Worm (Caenorhabditis elegans): ENCODE measurements around the gene srh-167.

Gene srh-167

DNA sequence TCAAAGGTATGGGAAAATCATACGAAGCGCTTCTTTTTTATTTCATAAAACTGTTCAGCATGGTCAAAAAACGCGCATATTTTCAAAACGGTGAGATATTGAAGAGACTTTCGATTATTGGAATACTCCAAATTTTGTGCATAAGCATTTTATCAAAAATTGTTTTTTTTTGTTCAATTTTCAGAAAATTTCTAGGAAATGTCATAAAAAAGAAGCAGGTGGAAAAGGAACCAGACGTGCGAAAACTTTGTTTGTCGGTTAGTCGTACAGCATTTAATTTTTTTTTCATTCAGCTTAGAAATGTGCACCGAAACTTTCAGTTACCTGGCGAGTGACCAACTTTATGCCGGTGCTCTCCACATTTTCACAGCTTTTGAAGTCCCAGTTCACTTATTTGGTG is at the start of gene srh-167:
TSS of gene srh-167 (plus strand) at position 301 of the 400 bp plus-strand sequence.
- TF ChIP-seq W03F9.2 (tag; optimal IDR thresholded peaks at IDR 0.05): no peak
- no peak for TF ChIP-seq dao-5 (tag; optimal IDR thresholded peaks at IDR 0.05)
- no peak for TF ChIP-seq him-1 (tag; optimal IDR thresholded peaks at IDR 0.05)

ce11 chrV:16285794-16286193 is 47.7 kb upstream of the srh-167 start, which contains the start of gene F28G4.4:
F28G4.4 (minus strand) TSS chrV:16285894.
- TF ChIP-seq W03F9.2 (tag; optimal IDR thresholded peaks at IDR 0.05): no peak
- no peak for TF ChIP-seq him-1 (tag; optimal IDR thresholded peaks at IDR 0.05)
- TF ChIP-seq dao-5 (tag; optimal IDR thresholded peaks at IDR 0.05): no peak

- TF ChIP-seq him-1 (tag; optimal IDR thresholded peaks at IDR 0.05) (no peak), W03F9.2 (tag; optimal IDR thresholded peaks at IDR 0.05) (no peak), dao-5 (tag; optimal IDR thresholded peaks at IDR 0.05) (no peak)
These were observed 45.9 kb upstream of the srh-167 start, which contains the start of gene F28G4.3 for ce11 chrV:16287619-16288018. F28G4.3 (minus strand) TSS chrV:16287719.

- no peak for TF ChIP-seq W03F9.2 (tag; optimal IDR thresholded peaks at IDR 0.05)
- no peak for TF ChIP-seq dao-5 (tag; optimal IDR thresholded peaks at IDR 0.05)
- TF ChIP-seq him-1 (tag; optimal IDR thresholded peaks at IDR 0.05): no peak
These were observed 41.1 kb upstream of the srh-167 start, which contains the start of gene oac-5 for ce11 chrV:16292409-16292808. oac-5 (plus strand) TSS chrV:16292709.

ce11 chrV:16297070-16297469 is 36.4 kb upstream of the srh-167 start, which contains the start of gene srbc-83:
srbc-83 (plus strand) TSS chrV:16297370.
- TF ChIP-seq W03F9.2 (tag; optimal IDR thresholded peaks at IDR 0.05) (no peak), him-1 (tag; optimal IDR thresholded peaks at IDR 0.05) (no peak), dao-5 (tag; optimal IDR thresholded peaks at IDR 0.05) (no peak)

ce11 chrV:16298669-16299068 is 34.8 kb upstream of the srh-167 start, which contains the start of gene srbc-84:
srbc-84 (plus strand) TSS chrV:16298969.
- no peak for TF ChIP-seq dao-5 (tag; optimal IDR thresholded peaks at IDR 0.05)

- TF ChIP-seq W03F9.2 (tag; optimal IDR thresholded peaks at IDR 0.05): no peak
- no peak for TF ChIP-seq dao-5 (tag; optimal IDR thresholded peaks at IDR 0.05)
- no peak for TF ChIP-seq him-1 (tag; optimal IDR thresholded peaks at IDR 0.05)
These were observed 33.7 kb upstream of the srh-167 start for ce11 chrV:16299834-16300233.

- TF ChIP-seq him-1 (tag; optimal IDR thresholded peaks at IDR 0.05): no peak
- TF ChIP-seq dao-5 (tag; optimal IDR thresholded peaks at IDR 0.05): no peak
- TF ChIP-seq W03F9.2 (tag; optimal IDR thresholded peaks at IDR 0.05): no peak
These were observed 33.2 kb upstream of the srh-167 start, which contains the start of gene srbc-82 for ce11 chrV:16300276-16300675. srbc-82 (plus strand) TSS chrV:16300576.

DNA sequence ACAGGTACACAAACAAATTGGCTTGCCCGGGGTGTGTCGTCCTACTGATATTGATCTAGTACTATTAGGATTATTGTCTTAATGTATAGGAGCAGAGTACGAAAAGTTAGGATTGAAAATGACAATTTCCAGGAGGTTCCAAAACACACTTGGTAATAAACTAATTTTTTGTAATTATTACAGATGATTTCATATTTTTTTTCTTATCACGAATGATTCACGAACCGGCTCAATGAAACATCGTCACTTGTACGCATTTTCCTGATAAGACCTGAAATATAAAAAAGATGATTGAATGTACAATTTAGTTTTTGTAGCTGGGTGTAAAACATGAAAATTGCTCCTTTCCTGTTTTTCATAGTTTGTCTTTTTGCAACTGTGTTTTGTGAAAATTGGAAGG is 31.1 kb upstream of the srh-167 start, which contains the start of the genes C31A11.13 and oac-6:
TSS of gene C31A11.13 (minus strand) at position 113 of the 400 bp plus-strand sequence.
TSS of gene oac-6 (plus strand) at position 279 of the 400 bp plus-strand sequence.
- TF ChIP-seq W03F9.2 (tag; optimal IDR thresholded peaks at IDR 0.05) (no peak), him-1 (tag; optimal IDR thresholded peaks at IDR 0.05) (no peak), dao-5 (tag; optimal IDR thresholded peaks at IDR 0.05) (no peak)

- no peak for TF ChIP-seq W03F9.2 (tag; optimal IDR thresholded peaks at IDR 0.05)
- TF ChIP-seq dao-5 (tag; optimal IDR thresholded peaks at IDR 0.05): no peak
- TF ChIP-seq him-1 (tag; optimal IDR thresholded peaks at IDR 0.05): no peak
These were observed 26.3 kb upstream of the srh-167 start, which contains the start of gene srxa-7 for ce11 chrV:16307253-16307652. srxa-7 (plus strand) TSS chrV:16307553.

- TF ChIP-seq W03F9.2 (tag; optimal IDR thresholded peaks at IDR 0.05): no peak
- TF ChIP-seq him-1 (tag; optimal IDR thresholded peaks at IDR 0.05): no peak
- no peak for TF ChIP-seq dao-5 (tag; optimal IDR thresholded peaks at IDR 0.05)
These were observed 25.2 kb upstream of the srh-167 start for ce11 chrV:16308343-16308742.

ce11 chrV:16309523-16309922 is 24.0 kb upstream of the srh-167 start, which contains the start of gene oac-7:
oac-7 (plus strand) TSS chrV:16309805.
- TF ChIP-seq him-1 (tag; optimal IDR thresholded peaks at IDR 0.05): no peak
- no peak for TF ChIP-seq dao-5 (tag; optimal IDR thresholded peaks at IDR 0.05)
- no peak for TF ChIP-seq W03F9.2 (tag; optimal IDR thresholded peaks at IDR 0.05)

ce11 chrV:16315004-16315403 is 18.5 kb upstream of the srh-167 start, which contains the start of gene str-214:
str-214 (plus strand) TSS chrV:16315304.
- TF ChIP-seq W03F9.2 (tag; optimal IDR thresholded peaks at IDR 0.05) (no peak), him-1 (tag; optimal IDR thresholded peaks at IDR 0.05) (no peak), dao-5 (tag; optimal IDR thresholded peaks at IDR 0.05) (no peak)

- no peak for TF ChIP-seq W03F9.2 (tag; optimal IDR thresholded peaks at IDR 0.05)
- TF ChIP-seq him-1 (tag; optimal IDR thresholded peaks at IDR 0.05): no peak
- TF ChIP-seq dao-5 (tag; optimal IDR thresholded peaks at IDR 0.05): no peak
These were observed 16.3 kb upstream of the srh-167 start, which contains the start of gene srh-180 for ce11 chrV:16317244-16317643. srh-180 (plus strand) TSS chrV:16317544.

DNA sequence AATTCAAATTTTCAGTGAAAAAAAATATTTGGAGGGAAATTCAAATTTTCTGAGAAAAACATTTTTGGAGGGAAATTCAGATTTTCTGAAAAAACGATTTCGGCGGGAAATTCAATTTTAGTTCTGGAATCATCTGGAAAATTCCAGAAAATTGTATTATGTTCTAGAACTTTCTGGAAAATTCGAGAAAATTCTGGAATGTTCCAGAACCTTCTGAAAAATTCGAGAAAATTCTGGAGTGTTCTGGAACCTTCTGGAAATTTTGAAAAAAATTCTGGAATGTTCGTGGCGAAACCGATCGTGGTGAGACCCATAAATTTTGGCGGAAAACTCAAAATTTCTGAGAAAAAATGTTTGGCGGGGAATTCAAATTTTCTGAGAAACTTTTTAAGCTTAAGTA is 11.4 kb upstream of the srh-167 start:
- no peak for TF ChIP-seq him-1 (tag; optimal IDR thresholded peaks at IDR 0.05)
- TF ChIP-seq dao-5 (tag; optimal IDR thresholded peaks at IDR 0.05): no peak
- no peak for TF ChIP-seq W03F9.2 (tag; optimal IDR thresholded peaks at IDR 0.05)
